Comparison of ENCODE assay signal across 3 worm cellular contexts in the genomic region with DNA sequence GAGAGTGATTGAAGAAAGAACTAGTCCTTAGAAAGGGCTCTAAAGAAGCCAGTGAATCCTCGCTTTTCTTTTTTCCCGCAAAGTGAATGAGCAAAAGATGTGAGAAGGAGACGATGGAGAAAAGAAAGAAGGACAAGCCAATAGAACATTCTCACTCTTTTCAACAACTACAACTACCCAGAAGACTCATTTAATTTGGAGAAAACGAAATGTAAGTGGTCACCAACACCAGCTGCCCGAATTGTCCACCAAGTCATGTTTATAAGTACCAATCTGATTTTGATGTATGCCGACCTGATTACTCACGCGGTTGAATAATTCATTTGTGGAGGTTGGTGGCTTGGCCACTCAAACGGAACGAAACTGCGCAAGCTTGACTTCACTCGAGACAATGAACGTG.
TF ChIP-seq lines count a peak whose summit lies in the region.

No protein-coding gene starts in this region.

TF ChIP-seq in whole organism, L1 larva, 84 proteins besides CTCF, POLR2A, EP300 and RAD21:
- TF ChIP-seq nhr-90 (tag; optimal IDR thresholded peaks at IDR 0.05; lab: Kevin White, UChicago; ENCODE audit: poor library complexity) = no peak
- peak; percentile 41 for TF ChIP-seq lin-14 (GFP tag; optimal IDR thresholded peaks at IDR 0.05; lab: Kevin White, UChicago)
- TF ChIP-seq unc-86 (tag; optimal IDR thresholded peaks at IDR 0.05; lab: Kevin White, UChicago) = peak; percentile 39
- no peak for TF ChIP-seq fkh-4 (tag; optimal IDR thresholded peaks at IDR 0.05; lab: Kevin White, UChicago; ENCODE audit: borderline replicate concordance)
- no peak for TF ChIP-seq skn-1 (tag; optimal IDR thresholded peaks at IDR 0.05; lab: Kevin White, UChicago)

TF ChIP-seq in whole organism, late embryonic, 69 proteins besides CTCF, POLR2A, EP300 and RAD21:
- TF ChIP-seq ahr-1 (tag; optimal IDR thresholded peaks at IDR 0.05; lab: Kevin White, UChicago) = no peak
- no peak for TF ChIP-seq hlh-6 (tag; optimal IDR thresholded peaks at IDR 0.05; lab: Kevin White, UChicago)
- TF ChIP-seq hlh-30 (tag; optimal IDR thresholded peaks at IDR 0.05; lab: Kevin White, UChicago; ENCODE audit: insufficient read depth) = no peak
- no peak for TF ChIP-seq ceh-19 (GFP tag; optimal IDR thresholded peaks at IDR 0.05; lab: Kevin White, UChicago)
- no peak for TF ChIP-seq nfya-1 (tag; optimal IDR thresholded peaks at IDR 0.05; lab: Kevin White, UChicago)
- peak; percentile 49 for TF ChIP-seq ceh-31 (tag; optimal IDR thresholded peaks at IDR 0.05; lab: Kevin White, UChicago)
- no peak for TF ChIP-seq ets-4 (tag; optimal IDR thresholded peaks at IDR 0.05; lab: Kevin White, UChicago)
- TF ChIP-seq hlh-13 (GFP tag; optimal IDR thresholded peaks at IDR 0.05; lab: Kevin White, UChicago) = no peak
- no peak for TF ChIP-seq rnt-1 (tag; optimal IDR thresholded peaks at IDR 0.05; lab: Kevin White, UChicago)
- TF ChIP-seq pha-2 (tag; optimal IDR thresholded peaks at IDR 0.05; lab: Kevin White, UChicago) = no peak
- peak; percentile 65 for TF ChIP-seq unc-42 (tag; optimal IDR thresholded peaks at IDR 0.05; lab: Kevin White, UChicago)
- TF ChIP-seq dmd-4 (tag; optimal IDR thresholded peaks at IDR 0.05; lab: Kevin White, UChicago; ENCODE audit: borderline replicate concordance) = no peak

TF ChIP-seq in whole organism, mixed stage, embryonic, 35 proteins besides CTCF, POLR2A, EP300 and RAD21:
- no peak for TF ChIP-seq nhr-2 (tag; optimal IDR thresholded peaks at IDR 0.05; lab: Kevin White, UChicago)
- peak; percentile 92 for TF ChIP-seq ces-1 (GFP tag; optimal IDR thresholded peaks at IDR 0.05; lab: Kevin White, UChicago)

Comparison
In these comparisons a context has a peak if more than half of its experiments do, and no peak if none do; other contexts are left out.
1. Of the 10 proteins assayed by ChIP-seq in both whole organism, L1 larva and whole organism, late embryonic: peak only in whole organism, L1 larva: unc-86; only in whole organism, late embryonic: none; in both: none; in neither: 9.